Worm (Caenorhabditis elegans) whole organism, young adult: ENCODE measurements around the gene klp-18.

Source experiments
- B0019.2 ChIP-seq: fragments of 200-800 bp; sonication (Bioruptor generic); conservative IDR thresholded peaks from 2 replicates; pipeline ENCODE4 v1.3.6; 2022; ENCODE audit warnings: missing genetic modification reagents, missing genetic modification characterization, missing compliant biosample characterization
- B0261.1 ChIP-seq: sonication (generic microtip); optimal IDR thresholded peaks from 2 replicates; lab custom pipeline; 2016; ENCODE audit warnings: mild to moderate bottlenecking, missing genetic modification characterization, moderate library complexity, missing compliant biosample characterization
- B0336.3 ChIP-seq: fragments of 200-800 bp; sonication (Bioruptor generic); IDR thresholded peaks from 2 replicates; pipeline ENCODE4 v1.3.6; 2022; ENCODE audit warnings: missing genetic modification characterization, missing compliant biosample characterization
- C17E4.6 ChIP-seq: fragments of 200-800 bp; sonication (Bioruptor generic); IDR thresholded peaks from 2 replicates; pipeline ENCODE4 v1.3.6; 2022; ENCODE audit warnings: missing genetic modification reagents, missing genetic modification characterization, missing compliant biosample characterization
- D2030.7 ChIP-seq: fragments of 200-800 bp; sonication (Bioruptor generic); IDR thresholded peaks from 2 replicates; pipeline ENCODE4 v1.3.6; 2022; ENCODE audit warnings: missing genetic modification reagents, missing genetic modification characterization, missing compliant biosample characterization
- F10E7.11 ChIP-seq: sonication (generic microtip); optimal IDR thresholded peaks from 2 replicates; lab custom pipeline; 2017; ENCODE audit warnings: mild to moderate bottlenecking, missing genetic modification characterization, moderate library complexity, missing compliant biosample characterization
- F22D6.2 ChIP-seq: sonication (generic microtip); optimal IDR thresholded peaks from 2 replicates; lab custom pipeline; 2016; ENCODE audit warnings: mild to moderate bottlenecking, missing genetic modification characterization, missing compliant biosample characterization
- F39B2.1 ChIP-seq: fragments of 200-800 bp; sonication (Bioruptor generic); IDR thresholded peaks from 2 replicates; pipeline ENCODE4 v1.3.6; 2022; ENCODE audit warnings: missing genetic modification reagents, missing genetic modification characterization, missing compliant biosample characterization
- F49E8.2 ChIP-seq: sonication (generic microtip); optimal IDR thresholded peaks from 3 replicates; lab custom pipeline; 2017; ENCODE audit warnings: missing genetic modification characterization, mild to moderate bottlenecking, missing compliant biosample characterization, antibody characterized with exemption, moderate library complexity; ENCODE audit not compliant: insufficient read depth
- F57A8.1 ChIP-seq: fragments of 200-800 bp; sonication (Bioruptor generic); optimal IDR thresholded peaks from 2 replicates; lab custom pipeline; 2018; ENCODE audit warnings: mild to moderate bottlenecking, missing genetic modification characterization, moderate library complexity, missing compliant biosample characterization
- Y56A3A.18 ChIP-seq: fragments of 200-800 bp; sonication (Bioruptor generic); IDR thresholded peaks from 2 replicates; pipeline ENCODE4 v1.3.6; 2022; ENCODE audit warnings: missing genetic modification reagents, missing genetic modification characterization, missing compliant biosample characterization
- ZK185.1 ChIP-seq: sonication (generic microtip); optimal IDR thresholded peaks from 2 replicates; lab custom pipeline; 2016; ENCODE audit warnings: mild to moderate bottlenecking, missing genetic modification characterization, missing compliant biosample characterization; ENCODE audit not compliant: poor library complexity, severe bottlenecking
- ama-1 ChIP-seq, 3 experiments: fragments of 150-350 bp in 1 of 3; sonication (generic microtip) in 2 of 3; optimal IDR thresholded peaks; 2 replicates each; lab custom pipeline; 2014 to 2018; ENCODE audit warnings: missing biosample characterization in 2 of 3, missing genetic modification characterization in 2 of 3, missing genetic modification reagents in 2 of 3
- attf-5 ChIP-seq: fragments of 200-800 bp; sonication (Bioruptor generic); optimal IDR thresholded peaks from 2 replicates; lab custom pipeline; 2018; ENCODE audit warnings: mild to moderate bottlenecking, missing genetic modification characterization, missing compliant biosample characterization
- attf-6 ChIP-seq: fragments of 200-800 bp; sonication (Bioruptor generic); IDR thresholded peaks from 2 replicates; pipeline ENCODE4 v1.3.6; 2022; ENCODE audit warnings: missing genetic modification reagents, missing genetic modification characterization, missing compliant biosample characterization
- ceh-40 ChIP-seq: fragments of 200-800 bp; sonication (Bioruptor generic); IDR thresholded peaks from 2 replicates; pipeline ENCODE4 v1.3.6; 2022; ENCODE audit warnings: missing genetic modification characterization, missing compliant biosample characterization
- ceh-79 ChIP-seq: sonication (generic microtip); optimal IDR thresholded peaks from 2 replicates; lab custom pipeline; 2017; ENCODE audit warnings: mild to moderate bottlenecking, missing genetic modification characterization, missing compliant biosample characterization
- ceh-91 ChIP-seq: fragments of 200-800 bp; sonication (Bioruptor generic); IDR thresholded peaks from 2 replicates; pipeline ENCODE4 v1.3.6; 2022; ENCODE audit warnings: missing genetic modification reagents, missing genetic modification characterization, missing compliant biosample characterization
- egl-18 ChIP-seq: fragments of 200-800 bp; sonication (Bioruptor generic); IDR thresholded peaks from 2 replicates; pipeline ENCODE4 v1.3.6; 2022; ENCODE audit warnings: missing genetic modification reagents, missing genetic modification characterization, missing compliant biosample characterization
- ekl-4 ChIP-seq: fragments of 200-800 bp; sonication (Bioruptor generic); IDR thresholded peaks from 2 replicates; pipeline ENCODE4 v1.3.6; 2022; ENCODE audit warnings: missing genetic modification reagents, missing genetic modification characterization, missing compliant biosample characterization
- him-1 ChIP-seq: sonication (generic microtip); optimal IDR thresholded peaks from 2 replicates; lab custom pipeline; 2016; ENCODE audit warnings: missing genotype, missing genetic modification reagents, missing genetic modification characterization, missing compliant biosample characterization
- hmg-1.2 ChIP-seq: fragments of 200-800 bp; sonication (Bioruptor generic); IDR thresholded peaks from 2 replicates; pipeline ENCODE4 v1.3.6; 2022; ENCODE audit warnings: missing genetic modification reagents, missing genetic modification characterization, missing compliant biosample characterization
- hmg-20 ChIP-seq: fragments of 200-800 bp; sonication (Bioruptor generic); IDR thresholded peaks from 2 replicates; pipeline ENCODE4 v1.3.6; 2022; ENCODE audit warnings: missing genetic modification reagents, missing genetic modification characterization, missing compliant biosample characterization
- hrde-1 ChIP-seq: sonication (generic microtip); optimal IDR thresholded peaks from 2 replicates; lab custom pipeline; 2016; ENCODE audit warnings: missing genetic modification characterization, mild to moderate bottlenecking, missing compliant biosample characterization, moderate library complexity, missing genotype, missing genetic modification reagents, borderline replicate concordance
- lag-1 ChIP-seq: fragments of 200-800 bp; sonication (Bioruptor generic); IDR thresholded peaks from 2 replicates; pipeline ENCODE4 v1.3.6; 2022; ENCODE audit warnings: missing genetic modification reagents, missing genetic modification characterization, missing compliant biosample characterization
- let-607 ChIP-seq, 2 experiments: fragments of 200-800 bp in 1 of 2; sonication (Bioruptor generic) in 1 of 2; sonication (generic microtip) in 1 of 2; optimal IDR thresholded peaks; 2 replicates each; lab custom pipeline; 2016 to 2018; ENCODE audit warnings: mild to moderate bottlenecking in 2 of 2, missing compliant biosample characterization in 2 of 2, missing genetic modification characterization in 2 of 2, moderate library complexity in 2 of 2, missing genotype in 1 of 2
- lin-35 ChIP-seq, 3 experiments: fragments of 150-350 bp in 2 of 3; sonication (generic microtip) in 1 of 3; optimal IDR thresholded peaks; 2 replicates each; lab custom pipeline; 2014 to 2018; ENCODE audit warnings: missing biosample characterization in 3 of 3, missing genetic modification characterization in 3 of 3, missing genetic modification reagents in 3 of 3
- lin-40 ChIP-seq: sonication (generic microtip); optimal IDR thresholded peaks from 2 replicates; lab custom pipeline; 2016; ENCODE audit warnings: missing genetic modification characterization, mild to moderate bottlenecking, missing compliant biosample characterization, missing genotype, missing genetic modification reagents
- madf-8 ChIP-seq: fragments of 200-800 bp; sonication (Bioruptor generic); conservative IDR thresholded peaks from 2 replicates; pipeline ENCODE4 v1.3.6; 2022; ENCODE audit warnings: missing genetic modification reagents, missing genetic modification characterization, missing compliant biosample characterization
- mes-4 ChIP-seq: sonication (generic microtip); optimal IDR thresholded peaks from 2 replicates; lab custom pipeline; 2016; ENCODE audit warnings: missing genotype, missing genetic modification characterization, missing compliant biosample characterization
- nfyb-1 ChIP-seq: fragments of 200-800 bp; sonication (Bioruptor generic); IDR thresholded peaks from 2 replicates; pipeline ENCODE4 v1.3.6; 2022; ENCODE audit warnings: missing genetic modification reagents, missing genetic modification characterization, missing compliant biosample characterization
- nhr-120 ChIP-seq: fragments of 200-800 bp; sonication (Bioruptor generic); IDR thresholded peaks from 2 replicates; pipeline ENCODE4 v1.3.6; 2022; ENCODE audit warnings: missing genetic modification characterization, missing compliant biosample characterization
- nhr-80 ChIP-seq: sonication (generic microtip); optimal IDR thresholded peaks from 2 replicates; lab custom pipeline; 2016; ENCODE audit warnings: missing genetic modification characterization, missing compliant biosample characterization
- pbrm-1 ChIP-seq: fragments of 200-800 bp; sonication (Bioruptor generic); IDR thresholded peaks from 2 replicates; pipeline ENCODE4 v1.3.6; 2022; ENCODE audit warnings: missing genetic modification reagents, missing genetic modification characterization, missing compliant biosample characterization
- rcor-1 ChIP-seq: fragments of 200-800 bp; sonication (Bioruptor generic); IDR thresholded peaks from 2 replicates; pipeline ENCODE4 v1.3.6; 2022; ENCODE audit warnings: missing genetic modification reagents, missing genetic modification characterization, missing compliant biosample characterization
- repo-1 ChIP-seq: sonication (generic microtip); optimal IDR thresholded peaks from 2 replicates; lab custom pipeline; 2017; ENCODE audit warnings: mild to moderate bottlenecking, missing genetic modification characterization, missing compliant biosample characterization
- snpc-1.3 ChIP-seq: sonication (generic microtip); optimal IDR thresholded peaks from 2 replicates; lab custom pipeline; 2017; ENCODE audit warnings: missing genetic modification characterization, mild to moderate bottlenecking, missing compliant biosample characterization, antibody characterized with exemption, moderate library complexity, missing genotype, missing genetic modification reagents; ENCODE audit not compliant: insufficient read depth
- tbx-9 ChIP-seq: sonication (generic microtip); optimal IDR thresholded peaks from 2 replicates; lab custom pipeline; 2016; ENCODE audit warnings: borderline replicate concordance, missing genetic modification characterization, inconsistent platforms, missing compliant biosample characterization
- ztf-18 ChIP-seq: sonication (generic microtip); optimal IDR thresholded peaks from 2 replicates; lab custom pipeline; 2016; ENCODE audit warnings: missing genotype, mild to moderate bottlenecking, missing genetic modification characterization, missing compliant biosample characterization
- ztf-26 ChIP-seq: sonication (generic microtip); optimal IDR thresholded peaks from 2 replicates; lab custom pipeline; 2017; ENCODE audit warnings: missing genetic modification characterization, missing compliant biosample characterization

The klp-18 gene

ce11 chrIV:7044552-7045139 lies 4.6 kb downstream of the klp-18 start, which contains the start of gene tin-9.1 (continued):
- TF ChIP-seq ztf-26 (tag; lab: Kevin White, UChicago) (no peak), attf-6 (GFP tag; lab: Robert Waterston, UW) (no peak), lag-1 (GFP tag; lab: Robert Waterston, UW) (no peak), B0336.3 (GFP tag; lab: Robert Waterston, UW) (no peak), rcor-1 (0 out of 2 replicates have a peak, but pooled peaks have one; percentile 9), ZK185.1 (tag; lab: Kevin White, UChicago) (peak; percentile 13), B0019.2 (no peak), attf-5 (GFP tag; lab: Kevin White, UChicago) (no peak), hmg-20 (no peak), ekl-4 (GFP tag; lab: Robert Waterston, UW) (0 out of 2 replicates have a peak, but pooled peaks have one; percentile 50), nfyb-1 (GFP tag; lab: Robert Waterston, UW) (0 out of 2 replicates have a peak, but pooled peaks have one; percentile 50), ceh-79 (no peak), mes-4 (tag; lab: Kevin White, UChicago) (no peak), B0261.1 (tag; lab: Kevin White, UChicago) (no peak), F49E8.2 (tag; lab: Kevin White, UChicago) (peak; percentile 29), F57A8.1 (GFP tag; lab: Kevin White, UChicago) (no peak), lin-40 (tag; lab: Kevin White, UChicago) (peak; percentile 67), Y56A3A.18 (GFP tag; lab: Robert Waterston, UW) (no peak), lin-35 (GFP tag; optimal IDR thresholded peaks at IDR 0.05; lab: Kevin White, UChicago) (peak in 1 of 3 experiments; percentile 67), pbrm-1 (GFP tag; lab: Robert Waterston, UW) (no peak), D2030.7 (GFP tag; lab: Robert Waterston, UW) (no peak), hmg-1.2 (GFP tag; lab: Robert Waterston, UW) (peak; percentile 70), him-1 (tag; lab: Kevin White, UChicago) (peak; percentile 63), ztf-18 (tag; lab: Kevin White, UChicago) (peak; percentile 93)

- TF ChIP-seq ceh-91 (GFP tag; lab: Robert Waterston, UW) (no peak), ceh-79 (no peak), madf-8 (GFP tag; lab: Robert Waterston, UW) (no peak), C17E4.6 (GFP tag; lab: Robert Waterston, UW) (no peak)
These were observed 5.4 kb downstream of the klp-18 start for ce11 chrIV:7045362-7045936.

ce11 chrIV:7046641-7047361 lies 6.8 kb downstream of the klp-18 start:
- TF ChIP-seq egl-18 (no peak), let-607 (tag; optimal IDR thresholded peaks at IDR 0.05; lab: Kevin White, UChicago) (peak in 1 of 2 experiments; percentile 39), nhr-80 (peak; percentile 52), nhr-120 (GFP tag; lab: Robert Waterston, UW) (no peak)

- TF ChIP-seq tbx-9 (tag; lab: Kevin White, UChicago) (no peak), B0336.3 (GFP tag; lab: Robert Waterston, UW) (peak; percentile 48; the same call in 1 of the 2 replicates), let-607 (tag; optimal IDR thresholded peaks at IDR 0.05; lab: Kevin White, UChicago) (peak; percentile 3 to 43), hrde-1 (tag; lab: Kevin White, UChicago) (no peak), F39B2.1 (no peak), snpc-1.3 (tag; lab: Kevin White, UChicago) (no peak), madf-8 (GFP tag; lab: Robert Waterston, UW) (no peak), ama-1 (optimal IDR thresholded peaks at IDR 0.05; lab: Kevin White, UChicago) (peak; percentile 62), ama-1 (GFP tag; optimal IDR thresholded peaks at IDR 0.05; lab: Kevin White, UChicago) (no peak), F10E7.11 (tag; lab: Kevin White, UChicago) (no peak), attf-5 (GFP tag; lab: Kevin White, UChicago) (peak; percentile 73), ceh-40 (no peak), F57A8.1 (GFP tag; lab: Kevin White, UChicago) (no peak), ZK185.1 (tag; lab: Kevin White, UChicago) (peak; percentile 70), F22D6.2 (tag; lab: Kevin White, UChicago) (peak; percentile 40), repo-1 (tag; lab: Kevin White, UChicago) (peak; percentile 26)
These were observed 7.8 kb downstream of the klp-18 start for ce11 chrIV:7047762-7048178.
